4 fruit fly cellular contexts compared by ENCODE assay signal in genomic region chr3L:11302906-11303305, dm6.
TF ChIP-seq lines count a peak whose summit lies in the region.

No protein-coding gene starts in this region.

- TF ChIP-seq CTCF in whole organism, embryonic (GFP tag; optimal IDR thresholded peaks at IDR 0.05; lab: Kevin White, UChicago): no peak

TF ChIP-seq in whole organism, embryonic, 481 proteins besides CTCF, POLR2A, EP300 and RAD21 (continues in another document):
- TF ChIP-seq CG3995 (GFP tag; optimal IDR thresholded peaks at IDR 0.05; lab: Kevin White, UChicago) (no peak), CG13424 (tag; optimal IDR thresholded peaks at IDR 0.05; lab: Kevin White, UChicago) (peak; percentile 19), CG8478 (optimal IDR thresholded peaks at IDR 0.05; lab: Kevin White, UChicago) (no peak), CG12236 (GFP tag; optimal IDR thresholded peaks at IDR 0.05; lab: Kevin White, UChicago) (no peak), Sin3A (optimal IDR thresholded peaks at IDR 0.05; lab: Kevin White, UChicago) (no peak), lov (optimal IDR thresholded peaks at IDR 0.05; lab: Kevin White, UChicago) (no peak), lov (GFP tag; IDR thresholded peaks at IDR 0.05; lab: Robert Waterston, UW) (no peak), CG5953 (GFP tag; IDR thresholded peaks at IDR 0.05; lab: Robert Waterston, UW) (no peak), Fer2 (tag; optimal IDR thresholded peaks at IDR 0.05; lab: Kevin White, UChicago) (no peak), dati (GFP tag; IDR thresholded peaks at IDR 0.05; lab: Robert Waterston, UW) (no peak), Atf3 (GFP tag; optimal IDR thresholded peaks at IDR 0.05; lab: Kevin White, UChicago) (no peak), Usf (GFP tag; optimal IDR thresholded peaks at IDR 0.05; lab: Kevin White, UChicago) (no peak), cato (GFP tag; optimal IDR thresholded peaks at IDR 0.05; lab: Kevin White, UChicago; ENCODE audit: borderline replicate concordance) (no peak), CG31388 (GFP tag; optimal IDR thresholded peaks at IDR 0.05; lab: Kevin White, UChicago) (no peak), Bteb2 (GFP tag; optimal IDR thresholded peaks at IDR 0.05; lab: Kevin White, UChicago) (no peak), CG9437 (GFP tag; optimal IDR thresholded peaks at IDR 0.05; lab: Kevin White, UChicago) (no peak), sc (optimal IDR thresholded peaks at IDR 0.05; lab: Kevin White, UChicago) (no peak), sc (GFP tag; optimal IDR thresholded peaks at IDR 0.05; lab: Kevin White, UChicago) (peak; percentile 10), z (GFP tag; IDR thresholded peaks at IDR 0.05; lab: Robert Waterston, UW) (no peak), NC2α (GFP tag; optimal IDR thresholded peaks at IDR 0.05; lab: Kevin White, UChicago) (no peak), CG17361 (GFP tag; IDR thresholded peaks at IDR 0.05; lab: Robert Waterston, UW) (0 out of 3 replicates have a peak, but pooled peaks have one; percentile 25), Poxn (GFP tag; IDR thresholded peaks at IDR 0.05; lab: Robert Waterston, UW) (no peak), Nf-YA (GFP tag; IDR thresholded peaks at IDR 0.05; lab: Robert Waterston, UW) (no peak), CG17802 (tag; optimal IDR thresholded peaks at IDR 0.05; lab: Kevin White, UChicago) (no peak)

TF ChIP-seq in whole organism, prepupa, 60 proteins besides CTCF, POLR2A, EP300 and RAD21:
- TF ChIP-seq CG8319 (GFP tag; optimal IDR thresholded peaks at IDR 0.05; lab: Kevin White, UChicago) (no peak), esn (GFP tag; optimal IDR thresholded peaks at IDR 0.05; lab: Kevin White, UChicago) (no peak), cyc (GFP tag; optimal IDR thresholded peaks at IDR 0.05; lab: Kevin White, UChicago) (no peak), pdm3 (GFP tag; optimal IDR thresholded peaks at IDR 0.05; lab: Kevin White, UChicago) (no peak), svp (GFP tag; lab: Kevin White, UChicago) (peak; percentile 65), fd59A (GFP tag; optimal IDR thresholded peaks at IDR 0.05; lab: Kevin White, UChicago) (no peak), CG7368 (GFP tag; optimal IDR thresholded peaks at IDR 0.05; lab: Kevin White, UChicago) (no peak), CG9139 (GFP tag; optimal IDR thresholded peaks at IDR 0.05; lab: Kevin White, UChicago) (no peak), Eip78C (GFP tag; lab: Kevin White, UChicago) (peak; percentile 23), CG6163 (GFP tag; IDR thresholded peaks at IDR 0.05; lab: Robert Waterston, UW) (no peak), CG6276 (GFP tag; optimal IDR thresholded peaks at IDR 0.05; lab: Kevin White, UChicago) (no peak), CG6854 (GFP tag; optimal IDR thresholded peaks at IDR 0.05; lab: Kevin White, UChicago) (no peak), CG11762 (GFP tag; optimal IDR thresholded peaks at IDR 0.05; lab: Kevin White, UChicago; ENCODE audit: insufficient read depth) (no peak)

TF ChIP-seq in whole organism, pupa, 21 proteins besides CTCF, POLR2A, EP300 and RAD21:
- no peak for TF ChIP-seq CG15710 (tag; optimal IDR thresholded peaks at IDR 0.05; lab: Kevin White, UChicago)
- no peak for TF ChIP-seq Pif1B (GFP tag; optimal IDR thresholded peaks at IDR 0.05; lab: Kevin White, UChicago)
- TF ChIP-seq CG8159 (tag; optimal IDR thresholded peaks at IDR 0.05; lab: Kevin White, UChicago): peak; percentile 7
- no peak for TF ChIP-seq D1 (tag; optimal IDR thresholded peaks at IDR 0.05; lab: Kevin White, UChicago)
- TF ChIP-seq Pif1A (GFP tag; optimal IDR thresholded peaks at IDR 0.05; lab: Kevin White, UChicago): no peak
- TF ChIP-seq CG4496 (GFP tag; IDR thresholded peaks at IDR 0.05; lab: Robert Waterston, UW): no peak

TF ChIP-seq in whole organism, wandering third instar larva, 38 proteins besides CTCF, POLR2A, EP300 and RAD21:
- TF ChIP-seq psq (GFP tag; optimal IDR thresholded peaks at IDR 0.05; lab: Kevin White, UChicago) (peak; percentile 10), Sp1 (GFP tag; optimal IDR thresholded peaks at IDR 0.05; lab: Kevin White, UChicago) (peak; percentile 16), foxo (GFP tag; optimal IDR thresholded peaks at IDR 0.05; lab: Kevin White, UChicago) (peak in 1 of 2 experiments; percentile 7), tai (GFP tag; optimal IDR thresholded peaks at IDR 0.05; lab: Kevin White, UChicago) (no peak)

Comparison
In these comparisons a context has a peak if more than half of its experiments do, and no peak if none do; other contexts are left out.
1. Of the 7 proteins assayed by ChIP-seq in both whole organism, embryonic and whole organism, prepupa: peak only in whole organism, embryonic: Blimp-1 and Sox102F; only in whole organism, prepupa: none; in both: none; in neither: 5.